Worm (Caenorhabditis elegans) whole organism, L4/young adult: ENCODE results near the gene F09C6.13.

Experiments used
- W03F9.2 ChIP-seq: fragments of 150-350 bp; optimal IDR thresholded peaks from 2 replicates; lab custom pipeline; 2014; ENCODE audit warnings: missing biosample characterization, missing genetic modification characterization
- dao-5 ChIP-seq: sonication (generic microtip); optimal IDR thresholded peaks from 2 replicates; lab custom pipeline; 2016; ENCODE audit warnings: missing genotype, missing genetic modification characterization, moderate library complexity, missing compliant biosample characterization
- him-1 ChIP-seq: sonication (generic microtip); optimal IDR thresholded peaks from 2 replicates; lab custom pipeline; 2016; ENCODE audit warnings: missing genotype, missing genetic modification reagents, missing genetic modification characterization, missing compliant biosample characterization

The F09C6.13 gene

ce11 chrV:16884744-16885143 lies at the start of gene F09C6.13:
Gene F09C6.13, plus strand, starts transcription at chrV:16885044.
- TF ChIP-seq dao-5 (no peak), him-1 (tag; lab: Kevin White, UChicago) (no peak), W03F9.2 (tag; lab: Kevin White, UChicago) (no peak)

- TF ChIP-seq W03F9.2 (tag; lab: Kevin White, UChicago): no peak
- TF ChIP-seq him-1 (tag; lab: Kevin White, UChicago): no peak
- TF ChIP-seq dao-5: no peak
These were observed 48.7 kb upstream of the F09C6.13 start for ce11 chrV:16836100-16836499.

- TF ChIP-seq dao-5 (no peak), him-1 (tag; lab: Kevin White, UChicago) (no peak), W03F9.2 (tag; lab: Kevin White, UChicago) (no peak)
These were observed 46.4 kb upstream of the F09C6.13 start for ce11 chrV:16838435-16838834.

- no peak for TF ChIP-seq him-1 (tag; lab: Kevin White, UChicago)
- TF ChIP-seq dao-5: no peak
- no peak for TF ChIP-seq W03F9.2 (tag; lab: Kevin White, UChicago)
These were observed 44.6 kb upstream of the F09C6.13 start for ce11 chrV:16840283-16840682.

- TF ChIP-seq W03F9.2 (tag; lab: Kevin White, UChicago): no peak
- TF ChIP-seq him-1 (tag; lab: Kevin White, UChicago): no peak
- TF ChIP-seq dao-5: no peak
These were observed 43.9 kb upstream of the F09C6.13 start, which contains the start of gene clec-40 for ce11 chrV:16840961-16841360. Gene clec-40, minus strand, starts transcription at chrV:16841061.

- no peak for TF ChIP-seq dao-5
- no peak for TF ChIP-seq W03F9.2 (tag; lab: Kevin White, UChicago)
- no peak for TF ChIP-seq him-1 (tag; lab: Kevin White, UChicago)
These were observed 41.9 kb upstream of the F09C6.13 start, which contains the start of gene clec-25 for ce11 chrV:16842941-16843340. Gene clec-25, plus strand, starts transcription at chrV:16843241.

- TF ChIP-seq him-1 (tag; lab: Kevin White, UChicago) (no peak), dao-5 (no peak), W03F9.2 (tag; lab: Kevin White, UChicago) (no peak)
These were observed 36.3 kb upstream of the F09C6.13 start, which contains the start of the genes clec-36 and clec-26 for ce11 chrV:16848498-16848897. Gene clec-36, minus strand, starts transcription at chrV:16848598. Gene clec-26, plus strand, starts transcription at chrV:16848611.

- TF ChIP-seq him-1 (tag; lab: Kevin White, UChicago) (no peak), W03F9.2 (tag; lab: Kevin White, UChicago) (no peak), dao-5 (no peak)
These were observed 32.8 kb upstream of the F09C6.13 start, which contains the start of gene clec-37 for ce11 chrV:16852002-16852401. Gene clec-37, minus strand, starts transcription at chrV:16852102.

- TF ChIP-seq dao-5: no peak
- TF ChIP-seq him-1 (tag; lab: Kevin White, UChicago): no peak
- no peak for TF ChIP-seq W03F9.2 (tag; lab: Kevin White, UChicago)
These were observed 30.7 kb upstream of the F09C6.13 start, which contains the start of the genes clec-35 and clec-27 for ce11 chrV:16853956-16854683. Gene clec-35, minus strand, starts transcription at chrV:16854056. Gene clec-27, plus strand, starts transcription at chrV:16854633.

ce11 chrV:16857977-16858479 lies 26.8 kb upstream of the F09C6.13 start, which contains the start of the genes clec-31 and clec-22:
Gene clec-31, minus strand, starts transcription at chrV:16858077.
Gene clec-22, plus strand, starts transcription at chrV:16858429.
- no peak for TF ChIP-seq W03F9.2 (tag; lab: Kevin White, UChicago)
- no peak for TF ChIP-seq dao-5
- no peak for TF ChIP-seq him-1 (tag; lab: Kevin White, UChicago)

- no peak for TF ChIP-seq W03F9.2 (tag; lab: Kevin White, UChicago)
These were observed 23.1 kb upstream of the F09C6.13 start, which contains the start of the genes clec-32 and clec-24 for ce11 chrV:16861719-16862118. Gene clec-32, minus strand, starts transcription at chrV:16861819. Gene clec-24, plus strand, starts transcription at chrV:16862012.

- TF ChIP-seq dao-5 (no peak), him-1 (tag; lab: Kevin White, UChicago) (no peak), W03F9.2 (tag; lab: Kevin White, UChicago) (no peak)
These were observed 19.4 kb upstream of the F09C6.13 start, which contains the start of gene clec-28 for ce11 chrV:16865404-16865803. Gene clec-28, plus strand, starts transcription at chrV:16865704.

ce11 chrV:16869740-16870139 lies 15.1 kb upstream of the F09C6.13 start, which contains the start of gene clec-33:
Gene clec-33, minus strand, starts transcription at chrV:16869840.
- TF ChIP-seq W03F9.2 (tag; lab: Kevin White, UChicago) (no peak), dao-5 (no peak)

ce11 chrV:16871387-16871786 lies 13.5 kb upstream of the F09C6.13 start, which contains the start of gene thn-4:
Gene thn-4, minus strand, starts transcription at chrV:16871487.
- TF ChIP-seq him-1 (tag; lab: Kevin White, UChicago): no peak
- TF ChIP-seq W03F9.2 (tag; lab: Kevin White, UChicago): no peak
- no peak for TF ChIP-seq dao-5
